Fruit fly (Drosophila melanogaster): ENCODE data around the gene CG10252.

Gene CG10252

dm6 chr3R:23696145-23696544, at the start of gene CG10252:
CG10252 (minus strand) TSS chr3R:23696245.
- no peak for TF ChIP-seq CG6854 (GFP tag; optimal IDR thresholded peaks at IDR 0.05)

- no peak for TF ChIP-seq Eip75B (GFP tag; optimal IDR thresholded peaks at IDR 0.05)
- no peak for TF ChIP-seq CG11762 (GFP tag; optimal IDR thresholded peaks at IDR 0.05; ENCODE audit: insufficient read depth)
- TF ChIP-seq CG8319 (GFP tag; optimal IDR thresholded peaks at IDR 0.05), result no peak
- TF ChIP-seq Lpt (GFP tag; optimal IDR thresholded peaks at IDR 0.05), result no peak
Measured at dm6 chr3R:23740968-23741367, 44.9 kb upstream of the CG10252 start.

DNA sequence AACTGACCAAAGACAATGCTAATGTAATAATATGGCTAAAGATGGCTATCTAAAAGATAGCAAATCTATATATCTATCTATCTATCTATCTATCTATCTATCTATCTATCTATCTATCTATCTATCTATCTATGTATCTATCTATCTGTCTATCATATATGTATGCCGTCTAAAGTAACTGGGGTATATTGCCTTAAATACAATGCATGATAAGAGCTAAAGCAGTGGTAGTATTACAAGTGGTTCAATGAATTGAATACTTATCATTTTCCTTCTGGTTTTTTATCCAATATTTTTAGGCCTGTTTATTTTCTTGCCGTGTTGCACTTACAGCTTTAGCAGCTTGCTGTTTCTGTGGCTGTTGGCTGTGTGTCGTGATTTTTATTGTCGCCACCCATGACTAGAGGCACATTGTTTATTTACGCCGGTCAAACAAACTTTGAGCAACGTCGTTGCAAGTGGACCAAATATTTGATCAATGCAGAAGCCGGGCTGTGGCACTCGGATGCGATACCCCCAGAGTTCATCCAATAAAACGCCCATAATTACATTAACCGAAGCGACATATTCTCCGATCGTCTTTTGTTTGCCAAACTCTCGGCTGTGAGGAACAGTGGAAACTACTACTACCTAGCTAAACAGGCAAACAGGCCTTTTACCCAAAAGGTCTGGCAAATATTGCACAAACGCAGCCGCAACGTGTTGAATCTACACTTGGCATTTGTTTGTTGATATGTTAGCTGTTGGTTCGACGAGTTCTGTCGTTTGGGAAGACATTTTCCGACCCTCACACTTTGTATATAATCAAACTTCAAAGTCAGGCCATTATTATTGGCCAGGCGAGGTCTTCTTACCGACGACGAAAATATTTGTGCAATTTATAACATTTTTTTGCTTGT, 41.9 kb upstream of the CG10252 start:
- TF ChIP-seq Sox15 (GFP tag; optimal IDR thresholded peaks at IDR 0.05), result no peak
- TF ChIP-seq Hr4 (GFP tag; optimal IDR thresholded peaks at IDR 0.05), result peak; percentile 73
- TF ChIP-seq CG8119 (GFP tag; IDR thresholded peaks at IDR 0.05), result no peak
- TF ChIP-seq Smox (GFP tag; optimal IDR thresholded peaks at IDR 0.05), result no peak
- TF ChIP-seq CG10631 (GFP tag; optimal IDR thresholded peaks at IDR 0.05), result peak; percentile 26
- no peak for TF ChIP-seq Met (GFP tag; optimal IDR thresholded peaks at IDR 0.05)
- TF ChIP-seq CG6163 (GFP tag; IDR thresholded peaks at IDR 0.05), result no peak
- TF ChIP-seq Lpt (GFP tag; optimal IDR thresholded peaks at IDR 0.05), result no peak
- no peak for TF ChIP-seq Sox102F (GFP tag; optimal IDR thresholded peaks at IDR 0.05)
- TF ChIP-seq fd59A (GFP tag; optimal IDR thresholded peaks at IDR 0.05), result no peak
- peak; percentile 11 for TF ChIP-seq Sox14 (GFP tag; optimal IDR thresholded peaks at IDR 0.05)
- peak; percentile 46 for TF ChIP-seq spab (GFP tag; optimal IDR thresholded peaks at IDR 0.05)
- TF ChIP-seq CG9139 (GFP tag; optimal IDR thresholded peaks at IDR 0.05), result peak; percentile 1
- TF ChIP-seq CG6808 (GFP tag; optimal IDR thresholded peaks at IDR 0.05), result peak; percentile 55
- TF ChIP-seq cyc (GFP tag; optimal IDR thresholded peaks at IDR 0.05), result no peak
- peak; percentile 55 for TF ChIP-seq achi (GFP tag; optimal IDR thresholded peaks at IDR 0.05)
- TF ChIP-seq topi (GFP tag; optimal IDR thresholded peaks at IDR 0.05), result no peak
- no peak for TF ChIP-seq CG11902 (GFP tag; optimal IDR thresholded peaks at IDR 0.05)
- TF ChIP-seq CG3032 (tag; optimal IDR thresholded peaks at IDR 0.05), result peak; percentile 4
- TF ChIP-seq CG15336 (GFP tag; IDR thresholded peaks at IDR 0.05), result peak; percentile 48
- no peak for TF ChIP-seq CG6854 (GFP tag; optimal IDR thresholded peaks at IDR 0.05)
- no peak for TF ChIP-seq CG31627 (GFP tag; optimal IDR thresholded peaks at IDR 0.05)
- no peak for TF ChIP-seq Blimp-1 (GFP tag; optimal IDR thresholded peaks at IDR 0.05)
- TF ChIP-seq acj6 (GFP tag; optimal IDR thresholded peaks at IDR 0.05), result peak; percentile 25
- TF ChIP-seq Ets21C (GFP tag; optimal IDR thresholded peaks at IDR 0.05), result no peak
- no peak for TF ChIP-seq CG6792 (GFP tag; optimal IDR thresholded peaks at IDR 0.05)
- peak; percentile 52 for TF ChIP-seq CG4318 (GFP tag; optimal IDR thresholded peaks at IDR 0.05)
- peak; percentile 17 for TF ChIP-seq CG3919 (GFP tag; optimal IDR thresholded peaks at IDR 0.05)
- TF ChIP-seq CG11294 (GFP tag; IDR thresholded peaks at IDR 0.05), result no peak
- TF ChIP-seq Gug (GFP tag; IDR thresholded peaks at IDR 0.05), result no peak
- TF ChIP-seq CG16779 (tag; optimal IDR thresholded peaks at IDR 0.05), result no peak
- peak; percentile 1 for TF ChIP-seq dac (GFP tag; optimal IDR thresholded peaks at IDR 0.05)
- no peak for TF ChIP-seq CG7368 (GFP tag; optimal IDR thresholded peaks at IDR 0.05)
- TF ChIP-seq CG34406 (GFP tag; optimal IDR thresholded peaks at IDR 0.05), result peak; percentile 50
- TF ChIP-seq OdsH (GFP tag; optimal IDR thresholded peaks at IDR 0.05), result peak; percentile 33
- no peak for TF ChIP-seq esn (GFP tag; optimal IDR thresholded peaks at IDR 0.05)
- no peak for TF ChIP-seq vri (GFP tag; optimal IDR thresholded peaks at IDR 0.05)
- TF ChIP-seq dsx (GFP tag; optimal IDR thresholded peaks at IDR 0.05; ENCODE audit: poor library complexity, severe bottlenecking), result no peak
- no peak for TF ChIP-seq net (GFP tag; optimal IDR thresholded peaks at IDR 0.05)
- peak; percentile 12 for TF ChIP-seq CG11762 (GFP tag; optimal IDR thresholded peaks at IDR 0.05; ENCODE audit: insufficient read depth)
- no peak for TF ChIP-seq fd85E (GFP tag; optimal IDR thresholded peaks at IDR 0.05)
- TF ChIP-seq fkh (GFP tag; optimal IDR thresholded peaks at IDR 0.05), result peak; percentile 72
- TF ChIP-seq Hr39 (GFP tag; optimal IDR thresholded peaks at IDR 0.05), result no peak
- peak; percentile 61 for TF ChIP-seq Eip78C (GFP tag)
